Fruit fly (Drosophila melanogaster): ENCODE measurements around the gene spict.

spict gene

dm6 chr2L:12721794-12722315 lies 17.3 kb downstream of the spict start, which contains the start of gene Pih1D1 (continued):
- TF ChIP-seq bsh (GFP tag; optimal IDR thresholded peaks at IDR 0.05) (peak in 1 of 2 experiments; percentile 91), CG12071 (GFP tag; optimal IDR thresholded peaks at IDR 0.05) (peak; percentile 83), ATbp (GFP tag; optimal IDR thresholded peaks at IDR 0.05) (peak; percentile 80), grn (GFP tag; optimal IDR thresholded peaks at IDR 0.05) (no peak), CG4360 (GFP tag; IDR thresholded peaks at IDR 0.05) (peak; percentile 66), Dll (GFP tag; IDR thresholded peaks at IDR 0.05; ENCODE audit: partially characterized antibody) (no peak), bowl (GFP tag; IDR thresholded peaks at IDR 0.05) (peak; percentile 76), scrt (GFP tag; optimal IDR thresholded peaks at IDR 0.05) (peak; percentile 83), NFAT (GFP tag; IDR thresholded peaks at IDR 0.05) (peak; percentile 90), Ets97D (GFP tag; optimal IDR thresholded peaks at IDR 0.05) (peak; percentile 80), Six4 (GFP tag; optimal IDR thresholded peaks at IDR 0.05) (peak; percentile 93), CG8290 (GFP tag; optimal IDR thresholded peaks at IDR 0.05) (peak; percentile 89), CG8290 (tag; optimal IDR thresholded peaks at IDR 0.05) (peak in 1 of 2 experiments; percentile 68), CG14860 (GFP tag; IDR thresholded peaks at IDR 0.05; ENCODE audit: partially characterized antibody) (no peak), ewg (GFP tag; optimal IDR thresholded peaks at IDR 0.05) (peak; percentile 90), CG16813 (GFP tag; IDR thresholded peaks at IDR 0.05; ENCODE audit: partially characterized antibody) (no peak), sima (GFP tag; optimal IDR thresholded peaks at IDR 0.05) (peak; percentile 48), jumu (GFP tag; optimal IDR thresholded peaks at IDR 0.05) (peak; percentile 90), croc (GFP tag; conservative IDR thresholded peaks at IDR 0.05) (peak; percentile 96), al (GFP tag; IDR thresholded peaks at IDR 0.05) (peak; percentile 97), CG10209 (GFP tag; optimal IDR thresholded peaks at IDR 0.05) (peak; percentile 95), fd102C (GFP tag; optimal IDR thresholded peaks at IDR 0.05) (peak; percentile 46), CG6254 (GFP tag; optimal IDR thresholded peaks at IDR 0.05) (peak; percentile 96), ken (GFP tag; IDR thresholded peaks at IDR 0.05) (peak; percentile 89), CG6854 (GFP tag; optimal IDR thresholded peaks at IDR 0.05) (peak; percentile 79), CG10462 (GFP tag; optimal IDR thresholded peaks at IDR 0.05) (peak; percentile 90), abd-A (tag; optimal IDR thresholded peaks at IDR 0.05) (no peak), sna (GFP tag; IDR thresholded peaks at IDR 0.05; ENCODE audit: partially characterized antibody) (no peak), Optix (GFP tag; IDR thresholded peaks at IDR 0.05) (peak; percentile 78; the same call in 2 of the 3 replicates), CG6765 (GFP tag; optimal IDR thresholded peaks at IDR 0.05) (peak; percentile 91), CG10959 (GFP tag; IDR thresholded peaks at IDR 0.05) (peak; percentile 82), row (GFP tag; IDR thresholded peaks at IDR 0.05) (peak; percentile 96), usp (GFP tag; optimal IDR thresholded peaks at IDR 0.05) (no peak), eve (GFP tag; optimal IDR thresholded peaks at IDR 0.05) (peak in 1 of 2 experiments; percentile 63), Rx (GFP tag; IDR thresholded peaks at IDR 0.05) (peak; percentile 95), phol (tag; optimal IDR thresholded peaks at IDR 0.05) (peak; percentile 98), Taf1 (GFP tag; IDR thresholded peaks at IDR 0.05) (peak; percentile 93), pan (optimal IDR thresholded peaks at IDR 0.05) (no peak), pan (GFP tag; optimal IDR thresholded peaks at IDR 0.05 in 1 of 2, IDR thresholded peaks at IDR 0.05 in 1 of 2) (peak in 1 of 2 experiments; percentile 97), CG13624 (GFP tag; optimal IDR thresholded peaks at IDR 0.05) (peak; percentile 91), CG30431 (GFP tag; optimal IDR thresholded peaks at IDR 0.05) (peak; percentile 92), knrl (GFP tag; IDR thresholded peaks at IDR 0.05; ENCODE audit: partially characterized antibody) (no peak), so (GFP tag; IDR thresholded peaks at IDR 0.05) (peak; percentile 94), Nf-YC (tag; optimal IDR thresholded peaks at IDR 0.05) (no peak), CG8478 (optimal IDR thresholded peaks at IDR 0.05) (no peak), Camta (GFP tag; optimal IDR thresholded peaks at IDR 0.05) (peak; percentile 93), CG2129 (GFP tag; IDR thresholded peaks at IDR 0.05; ENCODE audit: partially characterized antibody) (no peak), twi (tag; optimal IDR thresholded peaks at IDR 0.05) (peak; percentile 93), HLH4C (GFP tag; IDR thresholded peaks at IDR 0.05; ENCODE audit: partially characterized antibody) (no peak), ERR (GFP tag; optimal IDR thresholded peaks at IDR 0.05) (peak; percentile 46), chn (GFP tag; optimal IDR thresholded peaks at IDR 0.05) (peak; percentile 94)
